Worm (Caenorhabditis elegans): Measurements from ENCODE around the gene tmem-258.

DNA sequence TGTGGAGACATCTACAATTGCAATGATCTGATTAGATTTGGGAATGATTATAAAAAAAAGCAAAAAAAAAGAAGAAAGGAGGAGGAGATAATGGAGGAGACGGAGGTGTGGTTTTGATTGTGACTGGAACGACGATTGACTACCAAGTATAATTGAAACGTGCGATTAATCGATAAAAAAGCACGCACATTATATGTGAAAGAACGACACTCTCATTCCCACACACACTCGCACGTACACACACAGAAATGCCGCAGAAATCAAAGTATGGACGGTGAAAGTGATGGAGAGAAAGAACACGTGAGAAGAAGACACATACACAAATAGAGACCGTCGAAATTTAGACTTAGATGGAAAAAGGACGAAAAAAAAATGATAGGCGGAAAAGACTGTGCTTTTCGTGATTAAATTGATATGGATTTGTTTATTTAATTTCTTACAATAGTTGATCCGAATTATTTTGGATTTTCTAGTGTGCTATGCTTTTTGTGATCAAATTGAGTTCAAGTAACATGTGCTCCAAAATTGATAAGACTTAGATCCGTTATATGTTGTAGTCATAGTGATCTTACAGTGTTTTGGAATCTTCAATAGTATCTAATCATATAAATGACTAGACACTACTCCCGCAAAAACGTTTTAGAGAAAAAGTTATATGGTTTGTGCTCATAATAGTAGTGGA lies 30.9 kb downstream of the tmem-258 start, which contains the start of gene nhr-135:
- no peak for TF ChIP-seq unc-62 (GFP tag; optimal IDR thresholded peaks at IDR 0.05)
- TF ChIP-seq ama-1 (optimal IDR thresholded peaks at IDR 0.05) = no peak
- peak; percentile 77 for TF ChIP-seq mdl-1 (tag; optimal IDR thresholded peaks at IDR 0.05)
- TF ChIP-seq skn-1 (tag; optimal IDR thresholded peaks at IDR 0.05) = no peak
- TF ChIP-seq nhr-237 (tag; optimal IDR thresholded peaks at IDR 0.05) = no peak
- TF ChIP-seq fkh-10 (GFP tag; optimal IDR thresholded peaks at IDR 0.05) = no peak
- TF ChIP-seq sea-2 (GFP tag; optimal IDR thresholded peaks at IDR 0.05) = no peak
- no peak for TF ChIP-seq ceh-16 (tag; optimal IDR thresholded peaks at IDR 0.05)
- TF ChIP-seq lin-15B (tag; optimal IDR thresholded peaks at IDR 0.05) = no peak
